Worm (Caenorhabditis elegans) whole organism, L4/young adult: ENCODE results near the gene Y55F3AM.21.

Experiments used
- dao-5 ChIP-seq: sonication (generic microtip); optimal IDR thresholded peaks from 2 replicates; lab custom pipeline; 2016; ENCODE audit warnings: missing genotype, missing genetic modification characterization, moderate library complexity, missing compliant biosample characterization
- him-1 ChIP-seq: sonication (generic microtip); optimal IDR thresholded peaks from 2 replicates; lab custom pipeline; 2016; ENCODE audit warnings: missing genotype, missing genetic modification reagents, missing genetic modification characterization, missing compliant biosample characterization

ce11 chrIV:1015430-1015829 is 36.1 kb downstream of the Y55F3AM.21 start:
- TF ChIP-seq dao-5 (no peak), him-1 (tag; lab: Kevin White, UChicago) (no peak)
